Worm (Caenorhabditis elegans) whole organism, L2 larva: ENCODE measurements around the gene F26G1.11.
A peak's percentile ranks its signal among the peaks of the same experiment; 100 is the strongest.

Experiments
- C34F6.9 ChIP-seq: fragments of 150-350 bp; optimal IDR thresholded peaks from 2 replicates; lab custom pipeline; 2014; ENCODE audit warnings: missing biosample characterization, missing genetic modification characterization
- F13H6.1 ChIP-seq: sonication (generic microtip); optimal IDR thresholded peaks from 2 replicates; lab custom pipeline; 2016; ENCODE audit warnings: missing genetic modification characterization, missing compliant biosample characterization
- R02D3.7 ChIP-seq: fragments of 150-350 bp; optimal IDR thresholded peaks from 2 replicates; lab custom pipeline; 2014; ENCODE audit warnings: missing biosample characterization, missing genetic modification characterization
- ZK546.5 ChIP-seq: sonication (generic microtip); optimal IDR thresholded peaks from 2 replicates; lab custom pipeline; 2017; ENCODE audit warnings: missing biosample characterization, missing genetic modification characterization
- aly-2 ChIP-seq: fragments of 150-350 bp; optimal IDR thresholded peaks from 2 replicates; lab custom pipeline; 2014; ENCODE audit warnings: missing biosample characterization, missing genetic modification characterization
- ama-1 ChIP-seq: fragments of 150-350 bp; optimal IDR thresholded peaks from 2 replicates; lab custom pipeline; 2018; ENCODE audit warnings: inconsistent platforms
- blmp-1 ChIP-seq: sonication (generic microtip); optimal IDR thresholded peaks from 2 replicates; lab custom pipeline; 2017; ENCODE audit warnings: missing genetic modification characterization, mild to moderate bottlenecking, missing compliant biosample characterization, antibody characterized with exemption, moderate library complexity; ENCODE audit not compliant: insufficient read depth
- ceh-16 ChIP-seq: fragments of 150-350 bp; optimal IDR thresholded peaks from 2 replicates; lab custom pipeline; 2014; ENCODE audit warnings: missing biosample characterization, missing genetic modification characterization
- crh-2 ChIP-seq: sonication (generic microtip); optimal IDR thresholded peaks from 2 replicates; lab custom pipeline; 2017; ENCODE audit warnings: missing biosample characterization, missing genetic modification characterization
- dmd-4 ChIP-seq: sonication (generic microtip); optimal IDR thresholded peaks from 2 replicates; lab custom pipeline; 2017; ENCODE audit warnings: missing biosample characterization, missing genetic modification characterization
- egl-27 ChIP-seq: sonication (generic microtip); optimal IDR thresholded peaks from 3 replicates; lab custom pipeline; 2017; ENCODE audit warnings: missing biosample characterization, missing genetic modification reagents, missing genetic modification characterization
- elt-1 ChIP-seq: fragments of 150-350 bp; optimal IDR thresholded peaks from 2 replicates; lab custom pipeline; 2014; ENCODE audit warnings: missing biosample characterization, missing genetic modification characterization
- elt-3 ChIP-seq: sonication (generic microtip); optimal IDR thresholded peaks from 2 replicates; lab custom pipeline; 2017; ENCODE audit warnings: missing biosample characterization, missing genetic modification characterization
- fos-1 ChIP-seq: fragments of 150-350 bp; optimal IDR thresholded peaks from 2 replicates; lab custom pipeline; 2014; ENCODE audit warnings: missing biosample characterization, missing genetic modification characterization
- gmeb-1 ChIP-seq: fragments of 150-350 bp; optimal IDR thresholded peaks from 2 replicates; lab custom pipeline; 2014; ENCODE audit warnings: missing biosample characterization, missing genetic modification characterization
- lin-11 ChIP-seq: fragments of 150-350 bp; sonication (generic microtip); optimal IDR thresholded peaks from 2 replicates; lab custom pipeline; 2014; ENCODE audit warnings: missing biosample characterization, missing genetic modification characterization, inconsistent platforms, mixed read lengths
- lsy-2 ChIP-seq, 2 experiments: fragments of 150-350 bp in 1 of 2; sonication (generic microtip) in 1 of 2; optimal IDR thresholded peaks; 2 replicates each; lab custom pipeline; 2014 to 2017; ENCODE audit warnings: missing biosample characterization in 2 of 2, missing genetic modification characterization in 2 of 2
- mab-5 ChIP-seq: fragments of 150-350 bp; optimal IDR thresholded peaks from 2 replicates; lab custom pipeline; 2014; ENCODE audit warnings: missing biosample characterization, missing genetic modification characterization
- mbf-1 ChIP-seq: sonication (generic microtip); optimal IDR thresholded peaks from 2 replicates; lab custom pipeline; 2017; ENCODE audit warnings: missing biosample characterization, missing genetic modification characterization
- mdl-1 ChIP-seq, 2 experiments: fragments of 150-350 bp in 1 of 2; sonication (generic microtip) in 1 of 2; optimal IDR thresholded peaks; 2 replicates each; lab custom pipeline; 2017; ENCODE audit warnings: missing biosample characterization in 2 of 2, missing genetic modification characterization in 2 of 2
- nhr-10 ChIP-seq: sonication (generic microtip); optimal IDR thresholded peaks from 2 replicates; lab custom pipeline; 2017; ENCODE audit warnings: missing biosample characterization, missing genetic modification characterization
- nhr-11 ChIP-seq: fragments of 150-350 bp; optimal IDR thresholded peaks from 2 replicates; lab custom pipeline; 2014; ENCODE audit warnings: missing biosample characterization, missing genetic modification characterization
- nhr-12 ChIP-seq: fragments of 150-350 bp; optimal IDR thresholded peaks from 2 replicates; lab custom pipeline; 2014; ENCODE audit warnings: missing biosample characterization, missing genetic modification characterization
- nhr-129 ChIP-seq: fragments of 150-350 bp; optimal IDR thresholded peaks from 2 replicates; lab custom pipeline; 2014; ENCODE audit warnings: missing biosample characterization, missing genetic modification characterization
- nhr-21 ChIP-seq: fragments of 150-350 bp; optimal IDR thresholded peaks from 2 replicates; lab custom pipeline; 2014; ENCODE audit warnings: missing biosample characterization, missing genetic modification characterization
- nhr-23 ChIP-seq: fragments of 150-350 bp; optimal IDR thresholded peaks from 2 replicates; lab custom pipeline; 2014; ENCODE audit warnings: missing biosample characterization, missing genetic modification reagents, missing genetic modification characterization
- nhr-237 ChIP-seq: fragments of 150-350 bp; optimal IDR thresholded peaks from 2 replicates; lab custom pipeline; 2014; ENCODE audit warnings: missing biosample characterization, missing genetic modification characterization
- nhr-25 ChIP-seq: fragments of 150-350 bp; sonication (generic microtip); optimal IDR thresholded peaks from 3 replicates; lab custom pipeline; 2014; ENCODE audit warnings: missing biosample characterization, missing genetic modification characterization
- peb-1 ChIP-seq: fragments of 150-350 bp; optimal IDR thresholded peaks from 2 replicates; lab custom pipeline; 2014; ENCODE audit warnings: missing biosample characterization, missing genetic modification characterization
- sem-4 ChIP-seq: fragments of 150-350 bp; optimal IDR thresholded peaks from 2 replicates; lab custom pipeline; 2014; ENCODE audit warnings: missing biosample characterization, missing genetic modification reagents, missing genetic modification characterization
- skn-1 ChIP-seq: sonication (generic microtip); optimal IDR thresholded peaks from 2 replicates; lab custom pipeline; 2017; ENCODE audit warnings: missing biosample characterization, missing genetic modification characterization
- sma-3 ChIP-seq: sonication (generic microtip); optimal IDR thresholded peaks from 2 replicates; lab custom pipeline; 2016; ENCODE audit warnings: missing genetic modification reagents, missing genetic modification characterization, missing compliant biosample characterization
- sma-9 ChIP-seq, 2 experiments: fragments of 150-350 bp in 1 of 2; sonication (generic microtip) in 1 of 2; optimal IDR thresholded peaks; 2 replicates each; lab custom pipeline; 2014 to 2016; ENCODE audit warnings: missing genetic modification characterization in 2 of 2, mild to moderate bottlenecking in 1 of 2, missing biosample characterization in 1 of 2, missing compliant biosample characterization in 1 of 2, missing genetic modification reagents in 1 of 2, moderate library complexity in 1 of 2
- snpc-4 ChIP-seq: fragments of 150-350 bp; optimal IDR thresholded peaks from 2 replicates; lab custom pipeline; 2014; ENCODE audit warnings: missing biosample characterization, missing genetic modification characterization
- unc-39 ChIP-seq: fragments of 150-350 bp; optimal IDR thresholded peaks from 2 replicates; lab custom pipeline; 2014; ENCODE audit warnings: missing biosample characterization, missing genetic modification characterization
- unc-62 ChIP-seq: fragments of 150-350 bp; optimal IDR thresholded peaks from 2 replicates; lab custom pipeline; 2014; ENCODE audit warnings: missing biosample characterization, missing genetic modification reagents, missing genetic modification characterization
- zag-1 ChIP-seq: fragments of 150-350 bp; optimal IDR thresholded peaks from 2 replicates; lab custom pipeline; 2014; ENCODE audit warnings: missing biosample characterization, missing genetic modification characterization
- ztf-1 ChIP-seq: fragments of 200-800 bp; sonication (Bioruptor generic); conservative IDR thresholded peaks from 2 replicates; pipeline ENCODE4 v1.3.6; 2022; ENCODE audit warnings: missing genetic modification characterization, missing compliant biosample characterization
- ztf-11 ChIP-seq: sonication (generic microtip); optimal IDR thresholded peaks from 2 replicates; lab custom pipeline; 2017; ENCODE audit warnings: missing biosample characterization, missing genetic modification characterization
- ztf-4 ChIP-seq: fragments of 150-350 bp; optimal IDR thresholded peaks from 2 replicates; lab custom pipeline; 2014; ENCODE audit warnings: missing biosample characterization, missing genetic modification characterization

F26G1.11 gene

DNA sequence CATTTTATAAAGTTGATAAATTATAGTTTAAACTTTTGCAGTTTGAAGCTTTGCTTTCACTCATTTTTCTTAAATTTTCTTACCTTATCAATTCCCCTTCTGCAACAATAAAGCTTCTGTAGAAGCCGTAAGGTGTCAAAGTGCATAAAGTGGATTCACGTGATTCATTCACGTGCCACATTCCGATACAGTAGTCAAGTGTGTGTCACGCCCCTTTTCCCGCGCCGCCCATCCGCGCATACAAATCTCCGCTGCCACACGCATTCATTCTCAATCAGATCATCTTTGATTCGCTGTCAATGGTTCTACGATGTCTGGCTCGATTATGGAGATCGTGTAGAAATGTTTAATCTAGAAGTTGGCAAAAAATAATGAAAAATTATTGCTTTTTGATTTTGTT, 29.9 kb upstream of the F26G1.11 start (continued):
- no peak for TF ChIP-seq aly-2 (tag; lab: Kevin White, UChicago)
- TF ChIP-seq unc-39 (tag; lab: Kevin White, UChicago): no peak
- TF ChIP-seq nhr-25 (tag; lab: Kevin White, UChicago): peak; percentile 18
- no peak for TF ChIP-seq skn-1 (tag; lab: Kevin White, UChicago)
- TF ChIP-seq sma-3 (GFP tag; lab: Kevin White, UChicago): peak; percentile 12
- TF ChIP-seq elt-1 (tag; lab: Kevin White, UChicago): no peak
- no peak for TF ChIP-seq lin-11 (tag; lab: Kevin White, UChicago)
- TF ChIP-seq, all 48 proteins: peak for 5

DNA sequence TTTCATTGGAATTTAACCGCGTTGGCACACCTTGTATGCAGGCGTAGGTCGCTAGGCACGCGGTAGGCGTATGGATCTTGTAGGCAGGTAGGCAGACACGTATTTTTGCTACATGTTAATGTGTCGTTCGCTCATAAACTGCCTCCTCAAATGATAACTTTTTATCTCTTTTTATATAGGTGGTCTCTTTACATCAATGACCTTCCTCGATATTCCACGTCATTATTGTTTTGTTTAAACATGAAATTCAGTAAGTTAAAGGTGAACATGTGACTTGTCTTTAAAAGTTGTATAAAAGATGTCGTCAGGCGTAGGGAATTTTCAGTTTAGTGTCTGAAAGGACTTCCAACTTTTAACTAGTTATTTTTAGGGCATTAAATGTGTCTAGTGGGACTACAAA, 29.2 kb upstream of the F26G1.11 start:
- no peak for TF ChIP-seq egl-27 (tag; lab: Kevin White, UChicago)
- no peak for TF ChIP-seq ZK546.5 (tag; lab: Kevin White, UChicago)
- no peak for TF ChIP-seq ztf-1
- TF ChIP-seq ztf-4 (tag; lab: Kevin White, UChicago): no peak
- TF ChIP-seq nhr-129: no peak
- TF ChIP-seq unc-62 (GFP tag; lab: Kevin White, UChicago): no peak
- TF ChIP-seq ceh-16 (tag; lab: Kevin White, UChicago): no peak
- no peak for TF ChIP-seq mdl-1 (tag; optimal IDR thresholded peaks at IDR 0.05; lab: Kevin White, UChicago)
- peak; percentile 69 for TF ChIP-seq crh-2 (tag; lab: Kevin White, UChicago)
- peak; percentile 31 for TF ChIP-seq sma-9 (GFP tag; optimal IDR thresholded peaks at IDR 0.05; lab: Kevin White, UChicago)
- no peak for TF ChIP-seq sma-9 (tag; optimal IDR thresholded peaks at IDR 0.05; lab: Kevin White, UChicago)
- TF ChIP-seq C34F6.9 (tag; lab: Kevin White, UChicago): no peak
- no peak for TF ChIP-seq zag-1
- no peak for TF ChIP-seq nhr-237 (tag; lab: Kevin White, UChicago)
- TF ChIP-seq gmeb-1 (tag; lab: Kevin White, UChicago): peak; percentile 28
- no peak for TF ChIP-seq mab-5 (tag; lab: Kevin White, UChicago)
- peak; percentile 28 for TF ChIP-seq nhr-25 (tag; lab: Kevin White, UChicago)
- TF ChIP-seq lsy-2 (tag; optimal IDR thresholded peaks at IDR 0.05; lab: Kevin White, UChicago): no peak
- no peak for TF ChIP-seq sem-4 (tag; lab: Kevin White, UChicago)
- TF ChIP-seq blmp-1 (tag; lab: Kevin White, UChicago): no peak

DNA sequence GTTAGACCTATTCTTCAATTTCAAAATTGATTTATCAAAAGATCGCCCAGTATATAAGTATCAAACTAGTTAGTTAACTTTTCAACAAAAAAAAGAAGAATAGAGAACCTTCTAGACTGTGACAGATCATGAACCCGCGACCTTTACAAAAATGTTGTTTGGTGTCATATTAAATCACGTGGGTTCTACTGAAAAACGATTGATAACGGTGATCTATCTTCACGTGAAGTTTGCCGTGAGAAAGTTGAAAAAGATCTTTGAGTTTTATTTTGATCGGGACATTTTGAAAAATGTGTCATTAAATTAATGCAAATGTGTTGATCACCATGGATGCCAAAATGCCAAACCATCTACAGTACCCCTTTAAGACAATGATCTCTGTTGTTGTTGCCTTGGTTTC, 28.6 kb upstream of the F26G1.11 start:
- TF ChIP-seq sma-3 (GFP tag; lab: Kevin White, UChicago) (peak; percentile 43), snpc-4 (no peak), nhr-237 (tag; lab: Kevin White, UChicago) (no peak), nhr-10 (no peak), zag-1 (no peak), nhr-11 (tag; lab: Kevin White, UChicago) (no peak), nhr-23 (no peak), elt-3 (no peak), sma-9 (GFP tag; optimal IDR thresholded peaks at IDR 0.05; lab: Kevin White, UChicago) (peak; percentile 44), sma-9 (tag; optimal IDR thresholded peaks at IDR 0.05; lab: Kevin White, UChicago) (no peak), mbf-1 (tag; lab: Kevin White, UChicago) (no peak), lsy-2 (tag; optimal IDR thresholded peaks at IDR 0.05; lab: Kevin White, UChicago) (no peak), ztf-11 (tag; lab: Kevin White, UChicago) (no peak), mdl-1 (tag; optimal IDR thresholded peaks at IDR 0.05; lab: Kevin White, UChicago) (no peak), nhr-21 (peak; percentile 54), ztf-1 (no peak), nhr-25 (tag; lab: Kevin White, UChicago) (peak; percentile 55), blmp-1 (tag; lab: Kevin White, UChicago) (peak; percentile 21), peb-1 (tag; lab: Kevin White, UChicago) (no peak), F13H6.1 (tag; lab: Kevin White, UChicago) (no peak), nhr-129 (no peak)

DNA sequence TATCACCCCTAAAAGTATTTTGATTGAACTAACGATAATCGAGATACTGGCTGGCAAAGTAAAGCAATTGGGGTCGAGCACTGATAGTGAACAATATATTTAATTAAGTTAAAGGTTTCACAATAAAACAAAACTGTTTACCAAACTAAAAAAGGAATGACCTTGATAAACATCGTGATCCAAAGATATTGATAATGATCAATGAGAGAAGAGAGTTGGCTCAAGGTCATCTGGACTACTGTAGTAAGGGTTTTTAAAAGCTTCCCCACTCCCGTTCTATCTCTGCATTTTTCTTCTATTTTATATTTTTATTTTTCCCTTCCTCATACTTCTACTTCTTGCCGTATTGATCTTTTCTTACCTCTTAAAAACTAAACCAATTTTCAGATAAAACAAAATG, 27.4 kb upstream of the F26G1.11 start, which contains the start of gene F41C3.2:
Gene F41C3.2 (plus strand): TSS at position 388 of the 400 bp plus-strand sequence.
- TF ChIP-seq blmp-1 (tag; lab: Kevin White, UChicago): peak; percentile 33
- peak; percentile 4 for TF ChIP-seq nhr-21
- no peak for TF ChIP-seq crh-2 (tag; lab: Kevin White, UChicago)
- TF ChIP-seq ztf-11 (tag; lab: Kevin White, UChicago): no peak
- no peak for TF ChIP-seq nhr-12
- TF ChIP-seq sma-9 (GFP tag; optimal IDR thresholded peaks at IDR 0.05; lab: Kevin White, UChicago): peak; percentile 57
- no peak for TF ChIP-seq sma-9 (tag; optimal IDR thresholded peaks at IDR 0.05; lab: Kevin White, UChicago)
- no peak for TF ChIP-seq ceh-16 (tag; lab: Kevin White, UChicago)
- peak; percentile 35 for TF ChIP-seq nhr-25 (tag; lab: Kevin White, UChicago)
- TF ChIP-seq unc-62 (GFP tag; lab: Kevin White, UChicago): no peak
- no peak for TF ChIP-seq dmd-4 (tag; lab: Kevin White, UChicago)
- TF ChIP-seq mdl-1 (tag; optimal IDR thresholded peaks at IDR 0.05; lab: Kevin White, UChicago): no peak
- peak; percentile 41 for TF ChIP-seq ama-1 (lab: Kevin White, UChicago)
- TF ChIP-seq nhr-10: no peak
- TF ChIP-seq ZK546.5 (tag; lab: Kevin White, UChicago): no peak
- no peak for TF ChIP-seq nhr-23
- no peak for TF ChIP-seq egl-27 (tag; lab: Kevin White, UChicago)
- no peak for TF ChIP-seq elt-3
- TF ChIP-seq peb-1 (tag; lab: Kevin White, UChicago): no peak
- TF ChIP-seq R02D3.7 (tag; lab: Kevin White, UChicago): no peak
- TF ChIP-seq mab-5 (tag; lab: Kevin White, UChicago): no peak
- no peak for TF ChIP-seq fos-1 (tag; lab: Kevin White, UChicago)
